Worm (Caenorhabditis elegans): Measurements from ENCODE around the gene F08D12.12.

DNA sequence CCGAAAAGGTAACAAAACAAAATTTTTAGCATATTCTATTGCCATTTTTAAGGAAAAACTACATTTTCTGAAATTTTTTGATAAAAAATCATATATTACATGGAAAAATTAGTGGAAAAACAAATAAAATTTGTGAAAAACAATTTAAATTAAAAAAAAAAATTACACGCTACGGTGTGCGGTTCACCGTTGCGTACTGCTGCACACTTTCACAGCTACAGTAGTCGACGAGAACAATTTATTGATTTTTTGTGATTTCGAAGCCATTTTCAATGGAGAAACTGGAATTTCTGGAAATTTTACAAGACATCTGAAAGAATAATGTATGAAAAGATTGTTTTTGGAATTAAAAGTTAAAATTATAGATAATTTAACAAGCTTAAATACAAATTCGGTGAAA is 28.1 kb upstream of the F08D12.12 start:
- TF ChIP-seq unc-39 (tag; optimal IDR thresholded peaks at IDR 0.05) (no peak), nhr-237 (tag; optimal IDR thresholded peaks at IDR 0.05) (no peak), nhr-76 (tag; optimal IDR thresholded peaks at IDR 0.05) (no peak), ces-1 (GFP tag; optimal IDR thresholded peaks at IDR 0.05) (no peak), ztf-11 (tag; optimal IDR thresholded peaks at IDR 0.05) (no peak)
